Worm (Caenorhabditis elegans) whole organism, L3 larva: ENCODE measurements around the gene Y44A6D.3.

Source experiments
- R02D3.7 ChIP-seq: fragments of 150-350 bp; optimal IDR thresholded peaks from 2 replicates; lab custom pipeline; 2014; ENCODE audit warnings: missing biosample characterization, missing genetic modification characterization
- ZK546.5 ChIP-seq: sonication (generic microtip); optimal IDR thresholded peaks from 2 replicates; lab custom pipeline; 2017; ENCODE audit warnings: missing biosample characterization, missing genetic modification characterization
- aly-2 ChIP-seq: fragments of 150-350 bp; optimal IDR thresholded peaks from 2 replicates; lab custom pipeline; 2014; ENCODE audit warnings: missing biosample characterization, missing genetic modification characterization
- ama-1 ChIP-seq: fragments of 150-350 bp; optimal IDR thresholded peaks from 2 replicates; lab custom pipeline; 2018
- ceh-16 ChIP-seq: sonication (generic microtip); optimal IDR thresholded peaks from 2 replicates; lab custom pipeline; 2017; ENCODE audit warnings: missing biosample characterization, missing genetic modification characterization
- ceh-28 ChIP-seq: fragments of 150-350 bp; optimal IDR thresholded peaks from 2 replicates; lab custom pipeline; 2014; ENCODE audit warnings: missing biosample characterization, missing genetic modification reagents, missing genetic modification characterization
- ceh-82 ChIP-seq: fragments of 150-350 bp; optimal IDR thresholded peaks from 2 replicates; lab custom pipeline; 2014; ENCODE audit warnings: missing biosample characterization, missing genetic modification characterization
- ceh-9 ChIP-seq: sonication (generic microtip); optimal IDR thresholded peaks from 2 replicates; lab custom pipeline; 2018; ENCODE audit warnings: missing biosample characterization, missing genetic modification characterization
- daf-12 ChIP-seq: fragments of 150-350 bp; optimal IDR thresholded peaks from 2 replicates; lab custom pipeline; 2014; ENCODE audit warnings: missing biosample characterization, missing genetic modification reagents, missing genetic modification characterization
- egl-27 ChIP-seq: sonication (generic microtip); optimal IDR thresholded peaks from 4 replicates; lab custom pipeline; 2017; ENCODE audit warnings: missing biosample characterization, missing genetic modification reagents, missing genetic modification characterization
- egl-5 ChIP-seq: fragments of 150-350 bp; optimal IDR thresholded peaks from 2 replicates; lab custom pipeline; 2017; ENCODE audit warnings: missing biosample characterization, missing genetic modification reagents, missing genetic modification characterization, inconsistent platforms
- elt-1 ChIP-seq: fragments of 150-350 bp; optimal IDR thresholded peaks from 2 replicates; lab custom pipeline; 2014; ENCODE audit warnings: missing biosample characterization, missing genetic modification characterization
- elt-2 ChIP-seq: sonication (generic microtip); optimal IDR thresholded peaks from 2 replicates; lab custom pipeline; 2016; ENCODE audit warnings: missing genetic modification reagents, mild to moderate bottlenecking, missing genetic modification characterization, missing compliant biosample characterization
- elt-3 ChIP-seq, 3 experiments: fragments of 150-350 bp in 1 of 3; sonication (generic microtip) in 2 of 3; optimal IDR thresholded peaks; 2 replicates in 2 of 3; 4 replicates in 1 of 3; lab custom pipeline; 2014 to 2017; ENCODE audit warnings: missing biosample characterization in 3 of 3, missing genetic modification characterization in 3 of 3
- eor-1 ChIP-seq, 2 experiments: fragments of 150-350 bp; optimal IDR thresholded peaks; 2 replicates each; lab custom pipeline; 2014 to 2018; ENCODE audit warnings: missing biosample characterization in 2 of 2, missing genetic modification characterization in 2 of 2
- fkh-10 ChIP-seq: sonication (generic microtip); optimal IDR thresholded peaks from 2 replicates; lab custom pipeline; 2017; ENCODE audit warnings: missing biosample characterization, missing genetic modification reagents, missing genetic modification characterization
- fkh-2 ChIP-seq: fragments of 150-350 bp; optimal IDR thresholded peaks from 2 replicates; lab custom pipeline; 2014; ENCODE audit warnings: missing biosample characterization, missing genetic modification reagents, missing genetic modification characterization
- fos-1 ChIP-seq: fragments of 150-350 bp; optimal IDR thresholded peaks from 2 replicates; lab custom pipeline; 2014; ENCODE audit warnings: missing biosample characterization, missing genetic modification characterization
- hmg-11 ChIP-seq: sonication (generic microtip); optimal IDR thresholded peaks from 2 replicates; lab custom pipeline; 2016; ENCODE audit warnings: missing genetic modification characterization, missing compliant biosample characterization
- jun-1 ChIP-seq: fragments of 150-350 bp; optimal IDR thresholded peaks from 2 replicates; lab custom pipeline; 2014; ENCODE audit warnings: missing biosample characterization, missing genetic modification reagents, missing genetic modification characterization
- lin-15B ChIP-seq: fragments of 150-350 bp; optimal IDR thresholded peaks from 2 replicates; lab custom pipeline; 2014; ENCODE audit warnings: missing biosample characterization, missing genetic modification characterization
- lin-39 ChIP-seq: fragments of 150-350 bp; optimal IDR thresholded peaks from 2 replicates; lab custom pipeline; 2018; ENCODE audit warnings: missing biosample characterization, missing genetic modification reagents, missing genetic modification characterization
- lsy-12 ChIP-seq: sonication (generic microtip); optimal IDR thresholded peaks from 2 replicates; lab custom pipeline; 2016; ENCODE audit warnings: mild to moderate bottlenecking, missing genetic modification characterization, missing compliant biosample characterization
- mdl-1 ChIP-seq: fragments of 150-350 bp; optimal IDR thresholded peaks from 2 replicates; lab custom pipeline; 2014; ENCODE audit warnings: missing biosample characterization, missing genetic modification characterization
- mml-1 ChIP-seq: fragments of 150-350 bp; sonication (generic microtip); optimal IDR thresholded peaks from 3 replicates; lab custom pipeline; 2014; ENCODE audit warnings: missing biosample characterization, missing genetic modification characterization
- nfya-1 ChIP-seq: sonication (generic microtip); optimal IDR thresholded peaks from 2 replicates; lab custom pipeline; 2017; ENCODE audit warnings: missing genetic modification characterization, mild to moderate bottlenecking, missing compliant biosample characterization, antibody characterized with exemption, moderate library complexity; ENCODE audit not compliant: insufficient read depth
- nhr-11 ChIP-seq: fragments of 150-350 bp; optimal IDR thresholded peaks from 2 replicates; lab custom pipeline; 2014; ENCODE audit warnings: missing biosample characterization, missing genetic modification characterization
- nhr-12 ChIP-seq: fragments of 150-350 bp; optimal IDR thresholded peaks from 2 replicates; lab custom pipeline; 2014; ENCODE audit warnings: missing biosample characterization, missing genetic modification characterization
- nhr-23 ChIP-seq: fragments of 150-350 bp; optimal IDR thresholded peaks from 2 replicates; lab custom pipeline; 2014; ENCODE audit warnings: missing biosample characterization, missing genetic modification reagents, missing genetic modification characterization
- nhr-237 ChIP-seq: fragments of 150-350 bp; optimal IDR thresholded peaks from 2 replicates; lab custom pipeline; 2014; ENCODE audit warnings: missing biosample characterization, missing genetic modification characterization
- nhr-25 ChIP-seq: sonication (generic microtip); optimal IDR thresholded peaks from 2 replicates; lab custom pipeline; 2017; ENCODE audit warnings: missing biosample characterization, missing genetic modification characterization
- nhr-28 ChIP-seq: fragments of 150-350 bp; optimal IDR thresholded peaks from 2 replicates; lab custom pipeline; 2014; ENCODE audit warnings: missing biosample characterization, missing genetic modification characterization
- nhr-43 ChIP-seq: sonication (generic microtip); optimal IDR thresholded peaks from 2 replicates; lab custom pipeline; 2016; ENCODE audit warnings: mild to moderate bottlenecking, missing genetic modification characterization, missing compliant biosample characterization; ENCODE audit not compliant: poor library complexity, severe bottlenecking
- nhr-67 ChIP-seq: fragments of 150-350 bp; optimal IDR thresholded peaks from 2 replicates; lab custom pipeline; 2014; ENCODE audit warnings: missing biosample characterization, missing genetic modification characterization
- nhr-76 ChIP-seq: fragments of 150-350 bp; sonication (generic microtip); optimal IDR thresholded peaks from 5 replicates; lab custom pipeline; 2014; ENCODE audit warnings: missing biosample characterization, missing genetic modification characterization
- nhr-77 ChIP-seq: fragments of 150-350 bp; optimal IDR thresholded peaks from 2 replicates; lab custom pipeline; 2014; ENCODE audit warnings: missing biosample characterization, missing genetic modification characterization
- pha-4 ChIP-seq: fragments of 150-350 bp; optimal IDR thresholded peaks from 2 replicates; lab custom pipeline; 2014; ENCODE audit warnings: missing biosample characterization, missing genetic modification reagents, missing genetic modification characterization
- pqm-1 ChIP-seq: fragments of 150-350 bp; optimal IDR thresholded peaks from 2 replicates; lab custom pipeline; 2017; ENCODE audit warnings: missing biosample characterization, missing genetic modification characterization, inconsistent platforms
- sea-2 ChIP-seq: fragments of 150-350 bp; sonication (generic microtip); optimal IDR thresholded peaks from 4 replicates; lab custom pipeline; 2014; ENCODE audit warnings: missing biosample characterization, missing genetic modification reagents, missing genetic modification characterization
- skn-1 ChIP-seq: fragments of 150-350 bp; optimal IDR thresholded peaks from 2 replicates; lab custom pipeline; 2014; ENCODE audit warnings: missing biosample characterization, missing genetic modification characterization
- snpc-4 ChIP-seq: fragments of 150-350 bp; optimal IDR thresholded peaks from 2 replicates; lab custom pipeline; 2014; ENCODE audit warnings: missing biosample characterization, missing genetic modification characterization
- tbx-2 ChIP-seq: sonication (generic microtip); optimal IDR thresholded peaks from 2 replicates; lab custom pipeline; 2016; ENCODE audit warnings: mild to moderate bottlenecking, missing genetic modification characterization, missing compliant biosample characterization
- unc-39 ChIP-seq: sonication (generic microtip); optimal IDR thresholded peaks from 4 replicates; lab custom pipeline; 2017; ENCODE audit warnings: missing biosample characterization, missing genetic modification characterization
- unc-62 ChIP-seq: fragments of 150-350 bp; sonication (generic microtip); optimal IDR thresholded peaks from 4 replicates; lab custom pipeline; 2014; ENCODE audit warnings: missing biosample characterization, missing genetic modification reagents, missing genetic modification characterization
- zag-1 ChIP-seq: fragments of 150-350 bp; optimal IDR thresholded peaks from 2 replicates; lab custom pipeline; 2014; ENCODE audit warnings: missing biosample characterization, missing genetic modification characterization
- ztf-11 ChIP-seq: fragments of 150-350 bp; optimal IDR thresholded peaks from 2 replicates; lab custom pipeline; 2014; ENCODE audit warnings: missing biosample characterization, missing genetic modification characterization
- ztf-4 ChIP-seq: fragments of 150-350 bp; optimal IDR thresholded peaks from 2 replicates; lab custom pipeline; 2014; ENCODE audit warnings: missing biosample characterization, missing genetic modification characterization

Gene Y44A6D.3

DNA sequence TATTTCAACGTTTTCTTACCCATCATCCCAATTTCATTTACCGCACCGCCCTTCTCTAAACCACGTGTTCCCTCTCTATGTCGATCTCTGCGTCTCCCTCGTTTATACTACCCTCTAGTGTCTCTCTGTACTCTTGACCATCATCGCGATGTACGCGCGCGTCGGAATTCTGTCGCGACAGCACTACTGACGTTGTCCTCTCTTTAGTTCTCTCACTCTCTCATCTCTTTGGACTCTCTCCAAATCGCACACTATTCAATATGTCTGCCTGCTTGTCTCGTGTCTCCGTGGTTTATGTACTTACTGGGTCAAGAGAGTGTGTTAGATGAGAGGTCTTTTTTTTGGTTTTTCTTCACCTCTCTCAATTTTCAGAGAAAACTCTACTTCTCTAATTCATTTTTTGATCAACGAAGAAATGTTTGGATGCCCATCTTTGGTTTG lies 13.9 kb downstream of the Y44A6D.3 start:
- TF ChIP-seq egl-5 (tag; lab: Kevin White, UChicago) (peak; percentile 97), lin-15B (tag; lab: Kevin White, UChicago) (peak; percentile 63), daf-12 (peak; percentile 3), elt-3 (tag; optimal IDR thresholded peaks at IDR 0.05; lab: Kevin White, UChicago) (peak in 1 of 3 experiments; percentile 33), unc-62 (peak; percentile 93), fkh-2 (tag; lab: Kevin White, UChicago) (peak; percentile 50), jun-1 (tag; lab: Kevin White, UChicago) (peak; percentile 96), ztf-11 (tag; lab: Kevin White, UChicago) (no peak), ceh-16 (tag; lab: Kevin White, UChicago) (no peak), nhr-12 (tag; lab: Kevin White, UChicago) (no peak), ceh-82 (tag; lab: Kevin White, UChicago) (peak; percentile 81), lin-39 (peak; percentile 99), nhr-23 (tag; lab: Kevin White, UChicago) (peak; percentile 98), nhr-28 (no peak), pqm-1 (tag; lab: Kevin White, UChicago) (peak; percentile 84), elt-2 (tag; lab: Kevin White, UChicago) (peak; percentile 85), ceh-28 (tag; lab: Kevin White, UChicago) (peak; percentile 91), nhr-67 (tag; lab: Kevin White, UChicago) (no peak), nhr-237 (tag; lab: Kevin White, UChicago) (no peak), eor-1 (tag; optimal IDR thresholded peaks at IDR 0.05; lab: Kevin White, UChicago) (peak in 1 of 2 experiments; percentile 50), nhr-76 (tag; lab: Kevin White, UChicago) (peak; percentile 46), pha-4 (tag; lab: Kevin White, UChicago) (no peak), egl-27 (tag; lab: Kevin White, UChicago) (peak; percentile 76), fos-1 (peak; percentile 54), nhr-77 (tag; lab: Kevin White, UChicago) (no peak), nhr-25 (tag; lab: Kevin White, UChicago) (peak; percentile 96), lsy-12 (peak; percentile 96), snpc-4 (tag; lab: Kevin White, UChicago) (peak; percentile 76), nfya-1 (peak; percentile 95), unc-39 (tag; lab: Kevin White, UChicago) (peak; percentile 51), aly-2 (tag; lab: Kevin White, UChicago) (no peak), mdl-1 (tag; lab: Kevin White, UChicago) (peak; percentile 98), ZK546.5 (tag; lab: Kevin White, UChicago) (no peak), R02D3.7 (tag; lab: Kevin White, UChicago) (peak; percentile 78), sea-2 (no peak), tbx-2 (tag; lab: Kevin White, UChicago) (peak; percentile 89), ceh-9 (tag; lab: Kevin White, UChicago) (no peak), skn-1 (peak; percentile 91), fkh-10 (GFP tag; lab: Kevin White, UChicago) (peak; percentile 81), elt-1 (tag; lab: Kevin White, UChicago) (peak; percentile 67), ztf-4 (tag; lab: Kevin White, UChicago) (peak; percentile 86), nhr-43 (peak; percentile 84), nhr-11 (peak; percentile 94), ama-1 (lab: Kevin White, UChicago) (peak; percentile 87), zag-1 (tag; lab: Kevin White, UChicago) (peak; percentile 36), hmg-11 (tag; lab: Kevin White, UChicago) (peak; percentile 96), mml-1 (tag; lab: Kevin White, UChicago) (peak; percentile 2)
